Worm (Caenorhabditis elegans): ENCODE results near the gene F54H5.3.

DNA sequence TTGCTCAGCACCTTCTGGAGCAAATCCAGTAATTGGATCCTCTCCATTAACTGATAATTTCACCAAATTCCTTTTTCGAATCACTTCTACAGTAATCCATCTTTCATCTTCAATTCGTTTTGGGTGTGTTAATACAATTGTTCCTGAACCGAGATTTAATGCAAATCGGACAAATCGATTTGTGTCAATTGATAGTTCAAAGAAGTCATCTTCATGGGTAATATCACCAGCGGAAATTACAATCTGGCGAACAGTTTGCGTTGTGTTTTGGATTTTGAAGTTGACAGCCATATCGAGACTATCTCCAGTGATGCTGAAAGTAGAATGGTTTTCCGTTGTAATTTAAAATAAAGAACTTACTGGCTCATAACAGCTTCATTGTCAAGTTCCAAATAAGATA lies 15.9 kb downstream of the F54H5.3 start:
- TF ChIP-seq W03F9.2 (tag; optimal IDR thresholded peaks at IDR 0.05) (no peak), him-1 (tag; optimal IDR thresholded peaks at IDR 0.05) (no peak)

Measured in whole organism, L4/young adult.